Fruit fly (Drosophila melanogaster) whole organism, embryonic: ENCODE data around the gene CG12589.

Experiments used
- B-H2 ChIP-seq: fragments of 200-800 bp; sonication (Bioruptor generic); optimal IDR thresholded peaks from 2 replicates; lab custom pipeline; 2018; ENCODE audit warnings: missing biosample characterization, mild to moderate bottlenecking, missing genetic modification characterization
- C15 ChIP-seq: fragments of 200-800 bp; sonication (Bioruptor generic); IDR thresholded peaks from 3 replicates; pipeline ENCODE4 v1.3.6; 2022; ENCODE audit warnings: missing biosample characterization, missing genetic modification characterization
- CG10321 ChIP-seq: fragments of 200-800 bp; sonication (Bioruptor generic); IDR thresholded peaks from 2 replicates; pipeline ENCODE4 v1.3.6; 2022; ENCODE audit warnings: missing biosample characterization, missing genetic modification characterization
- CG10654 ChIP-seq: fragments of 200-800 bp; sonication (Bioruptor generic); optimal IDR thresholded peaks from 2 replicates; lab custom pipeline; 2016; ENCODE audit warnings: missing biosample characterization, missing genetic modification characterization
- CG12155 ChIP-seq: fragments of 200-800 bp; sonication (Bioruptor generic); optimal IDR thresholded peaks from 3 replicates; lab custom pipeline; 2016; ENCODE audit warnings: missing biosample characterization, missing genetic modification characterization
- CG14667 ChIP-seq: fragments of 200-800 bp; sonication (Bioruptor generic); IDR thresholded peaks from 2 replicates; pipeline ENCODE4 v1.3.6; 2022; ENCODE audit warnings: missing biosample characterization, missing genetic modification characterization
- CG14965 ChIP-seq: fragments of 200-800 bp; sonication (Bioruptor generic); optimal IDR thresholded peaks from 2 replicates; lab custom pipeline; 2016; ENCODE audit warnings: missing biosample characterization, missing genetic modification characterization, borderline replicate concordance
- CG15601 ChIP-seq: fragments of 200-800 bp; sonication (Bioruptor generic); optimal IDR thresholded peaks from 3 replicates; lab custom pipeline; 2019; ENCODE audit warnings: missing biosample characterization, mild to moderate bottlenecking, missing genetic modification characterization, moderate library complexity
- CG18476 ChIP-seq: fragments of 200-800 bp; sonication (Bioruptor generic); optimal IDR thresholded peaks from 2 replicates; lab custom pipeline; 2016; ENCODE audit warnings: missing biosample characterization, mild to moderate bottlenecking, missing genetic modification characterization
- CG18764 ChIP-seq: fragments of 200-800 bp; sonication (Bioruptor generic); optimal IDR thresholded peaks from 3 replicates; lab custom pipeline; 2016; ENCODE audit warnings: missing biosample characterization, missing genetic modification characterization
- CG2199 ChIP-seq: fragments of 200-800 bp; sonication (Bioruptor generic); IDR thresholded peaks from 3 replicates; pipeline ENCODE4 v1.3.6; 2022; ENCODE audit warnings: missing biosample characterization, missing genetic modification characterization
- CG3065 ChIP-seq: fragments of 200-800 bp; sonication (Bioruptor generic); optimal IDR thresholded peaks from 2 replicates; lab custom pipeline; 2016; ENCODE audit warnings: missing biosample characterization, missing genetic modification characterization
- CG31441 ChIP-seq: fragments of 200-800 bp; sonication (Bioruptor generic); IDR thresholded peaks from 2 replicates; pipeline ENCODE4 v1.3.6; 2022; ENCODE audit warnings: missing biosample characterization, missing genetic modification characterization
- CG32532 ChIP-seq: fragments of 200-800 bp; sonication (Bioruptor generic); IDR thresholded peaks from 2 replicates; pipeline ENCODE4 v1.3.6; 2022; ENCODE audit warnings: missing biosample characterization, missing genetic modification characterization
- CG3407 ChIP-seq: fragments of 200-800 bp; sonication (Bioruptor generic); optimal IDR thresholded peaks from 2 replicates; lab custom pipeline; 2018; ENCODE audit warnings: missing biosample characterization, mild to moderate bottlenecking, missing genetic modification characterization
- CG3838 ChIP-seq: fragments of 200-800 bp; sonication (Bioruptor generic); optimal IDR thresholded peaks from 3 replicates; lab custom pipeline; 2016; ENCODE audit warnings: missing biosample characterization, missing genetic modification characterization
- CG7271 ChIP-seq: fragments of 200-800 bp; sonication (Bioruptor generic); optimal IDR thresholded peaks from 2 replicates; lab custom pipeline; 2018; ENCODE audit warnings: missing biosample characterization, mild to moderate bottlenecking, missing genetic modification characterization, moderate library complexity
- CG7372 ChIP-seq: fragments of 200-800 bp; sonication (Bioruptor generic); IDR thresholded peaks from 2 replicates; pipeline ENCODE4 v1.3.6; 2022; ENCODE audit warnings: missing biosample characterization, missing genetic modification characterization
- CG7839 ChIP-seq: fragments of 200-800 bp; sonication (Bioruptor generic); optimal IDR thresholded peaks from 3 replicates; lab custom pipeline; 2018; ENCODE audit warnings: missing biosample characterization, mild to moderate bottlenecking, missing genetic modification characterization, moderate library complexity
- CG8765 ChIP-seq: fragments of 200-800 bp; sonication (Bioruptor generic); IDR thresholded peaks from 2 replicates; pipeline ENCODE4 v1.3.6; 2022; ENCODE audit warnings: missing biosample characterization, missing genetic modification characterization
- CG8924 ChIP-seq: fragments of 200-800 bp; optimal IDR thresholded peaks from 3 replicates; lab custom pipeline; 2019; ENCODE audit warnings: missing biosample characterization, mild to moderate bottlenecking, missing genetic modification characterization, moderate library complexity
- CG8944 ChIP-seq: fragments of 200-800 bp; sonication (Bioruptor generic); optimal IDR thresholded peaks from 3 replicates; lab custom pipeline; 2016; ENCODE audit warnings: missing biosample characterization, missing genetic modification characterization
- CG9609 ChIP-seq: fragments of 200-800 bp; sonication (Bioruptor generic); optimal IDR thresholded peaks from 3 replicates; lab custom pipeline; 2016; ENCODE audit warnings: missing biosample characterization, missing genetic modification characterization
- CkIIα-i1 ChIP-seq: fragments of 200-800 bp; sonication (Bioruptor generic); IDR thresholded peaks from 2 replicates; pipeline ENCODE4 v1.3.6; 2022; ENCODE audit warnings: missing biosample characterization, missing genetic modification characterization
- D ChIP-seq, 2 experiments: fragments of 200-800 bp in 1 of 2; fragments of >200 bp in 1 of 2; sonication (Bioruptor generic) in 1 of 2; optimal IDR thresholded peaks; 2 replicates in 1 of 2; 3 replicates in 1 of 2; lab custom pipeline; 2017; ENCODE audit warnings: mild to moderate bottlenecking in 1 of 2, missing biosample characterization in 1 of 2, missing genetic modification characterization in 1 of 2, missing genetic modification reagents in 1 of 2
- Hmx ChIP-seq: fragments of 200-800 bp; sonication (Bioruptor generic); optimal IDR thresholded peaks from 2 replicates; lab custom pipeline; 2016; ENCODE audit warnings: missing biosample characterization, missing genetic modification characterization
- Kr ChIP-seq: fragments of 200-800 bp; sonication (Bioruptor generic); optimal IDR thresholded peaks from 2 replicates; lab custom pipeline; 2017; ENCODE audit warnings: missing biosample characterization, mild to moderate bottlenecking, missing genetic modification characterization
- Lhr ChIP-seq: fragments of 200-800 bp; sonication (Bioruptor generic); optimal IDR thresholded peaks from 3 replicates; lab custom pipeline; 2017; ENCODE audit warnings: mild to moderate bottlenecking, missing biosample characterization, missing genetic modification reagents, missing genetic modification characterization
- Mes4 ChIP-seq: fragments of 200-800 bp; sonication (Bioruptor generic); optimal IDR thresholded peaks from 2 replicates; lab custom pipeline; 2016; ENCODE audit warnings: missing biosample characterization, missing genetic modification characterization
- NFAT ChIP-seq: fragments of 200-800 bp; sonication (Bioruptor generic); IDR thresholded peaks from 2 replicates; pipeline ENCODE4 v1.3.6; 2022; ENCODE audit warnings: missing biosample characterization, missing genetic modification characterization
- Oaz ChIP-seq: fragments of 200-800 bp; sonication (Bioruptor generic); IDR thresholded peaks from 2 replicates; pipeline ENCODE4 v1.3.6; 2022; ENCODE audit warnings: missing biosample characterization, missing genetic modification characterization
- Usf ChIP-seq: fragments of 200-800 bp; sonication (Bioruptor generic); optimal IDR thresholded peaks from 2 replicates; lab custom pipeline; 2017; ENCODE audit warnings: missing genotype, missing biosample characterization, missing genetic modification characterization
- Xrp1 ChIP-seq: fragments of 200-800 bp; sonication (Bioruptor generic); IDR thresholded peaks from 2 replicates; pipeline ENCODE4 v1.3.6; 2022; ENCODE audit warnings: missing biosample characterization, missing genetic modification characterization
- az2 ChIP-seq: fragments of 200-800 bp; sonication (Bioruptor generic); optimal IDR thresholded peaks from 3 replicates; lab custom pipeline; 2016; ENCODE audit warnings: missing biosample characterization, missing genetic modification characterization
- bigmax ChIP-seq: fragments of 200-800 bp; sonication (Bioruptor generic); optimal IDR thresholded peaks from 2 replicates; lab custom pipeline; 2018; ENCODE audit warnings: missing biosample characterization, mild to moderate bottlenecking, missing genetic modification characterization
- cg ChIP-seq: fragments of 200-800 bp; sonication (Bioruptor generic); optimal IDR thresholded peaks from 3 replicates; lab custom pipeline; 2019; ENCODE audit warnings: missing biosample characterization, mild to moderate bottlenecking, missing genetic modification characterization, moderate library complexity
- esg ChIP-seq: fragments of 200-800 bp; sonication (Bioruptor generic); conservative IDR thresholded peaks from 2 replicates; pipeline ENCODE4 v1.3.6; 2022; ENCODE audit warnings: missing biosample characterization, missing genetic modification characterization
- fu2 ChIP-seq: fragments of 200-800 bp; sonication (Bioruptor generic); optimal IDR thresholded peaks from 2 replicates; lab custom pipeline; 2016; ENCODE audit warnings: missing biosample characterization, missing genetic modification characterization
- gfzf ChIP-seq: fragments of 200-800 bp; sonication (Bioruptor generic); optimal IDR thresholded peaks from 2 replicates; lab custom pipeline; 2016; ENCODE audit warnings: missing biosample characterization, mild to moderate bottlenecking, missing genetic modification characterization, moderate library complexity
- gsb-n ChIP-seq: fragments of 200-800 bp; sonication (Bioruptor generic); optimal IDR thresholded peaks from 3 replicates; lab custom pipeline; 2018; ENCODE audit warnings: missing biosample characterization, mild to moderate bottlenecking, missing genetic modification characterization
- jumu ChIP-seq: fragments of 200-800 bp; sonication (Bioruptor generic); optimal IDR thresholded peaks from 3 replicates; lab custom pipeline; 2016; ENCODE audit warnings: missing biosample characterization, missing genetic modification characterization
- klu ChIP-seq: fragments of 200-800 bp; sonication (Bioruptor generic); IDR thresholded peaks from 2 replicates; pipeline ENCODE4 v1.3.6; 2022; ENCODE audit warnings: missing biosample characterization, missing genetic modification characterization
- lilli ChIP-seq: fragments of 200-800 bp; sonication (Bioruptor generic); optimal IDR thresholded peaks from 3 replicates; lab custom pipeline; 2016; ENCODE audit warnings: missing biosample characterization, missing genetic modification characterization
- mld ChIP-seq: fragments of 200-800 bp; sonication (Bioruptor generic); IDR thresholded peaks from 3 replicates; pipeline ENCODE4 v1.3.6; 2022; ENCODE audit warnings: missing biosample characterization, missing genetic modification characterization; ENCODE audit not compliant: partially characterized antibody
- org-1 ChIP-seq: fragments of 200-800 bp; sonication (Bioruptor generic); optimal IDR thresholded peaks from 2 replicates; lab custom pipeline; 2017; ENCODE audit warnings: missing biosample characterization, missing genetic modification characterization
- pros ChIP-seq: fragments of 200-800 bp; sonication (Bioruptor generic); optimal IDR thresholded peaks from 3 replicates; lab custom pipeline; 2019; ENCODE audit warnings: missing biosample characterization, mild to moderate bottlenecking, missing genetic modification characterization, moderate library complexity
- sim ChIP-seq: fragments of 200-800 bp; sonication (Bioruptor generic); IDR thresholded peaks from 2 replicates; pipeline ENCODE4 v1.3.6; 2022; ENCODE audit warnings: missing biosample characterization, missing genetic modification characterization
- slp2 ChIP-seq: fragments of 200-800 bp; sonication (Bioruptor generic); optimal IDR thresholded peaks from 2 replicates; lab custom pipeline; 2016; ENCODE audit warnings: missing biosample characterization, missing genetic modification characterization
- sob ChIP-seq: fragments of 200-800 bp; sonication (Bioruptor generic); IDR thresholded peaks from 2 replicates; pipeline ENCODE4 v1.3.6; 2022; ENCODE audit warnings: missing biosample characterization, missing genetic modification characterization
- tap ChIP-seq: fragments of 200-800 bp; optimal IDR thresholded peaks from 3 replicates; lab custom pipeline; 2019; ENCODE audit warnings: missing biosample characterization, mild to moderate bottlenecking, missing genetic modification characterization, moderate library complexity
- tll ChIP-seq, 2 experiments: fragments of 200-800 bp in 1 of 2; fragments of >200 bp in 1 of 2; sonication (Bioruptor generic) in 1 of 2; optimal IDR thresholded peaks; 2 replicates each; lab custom pipeline; 2017 to 2019; ENCODE audit warnings: missing biosample characterization in 2 of 2, missing genetic modification characterization in 2 of 2, mild to moderate bottlenecking in 1 of 2, moderate library complexity in 1 of 2

Gene CG12589

DNA sequence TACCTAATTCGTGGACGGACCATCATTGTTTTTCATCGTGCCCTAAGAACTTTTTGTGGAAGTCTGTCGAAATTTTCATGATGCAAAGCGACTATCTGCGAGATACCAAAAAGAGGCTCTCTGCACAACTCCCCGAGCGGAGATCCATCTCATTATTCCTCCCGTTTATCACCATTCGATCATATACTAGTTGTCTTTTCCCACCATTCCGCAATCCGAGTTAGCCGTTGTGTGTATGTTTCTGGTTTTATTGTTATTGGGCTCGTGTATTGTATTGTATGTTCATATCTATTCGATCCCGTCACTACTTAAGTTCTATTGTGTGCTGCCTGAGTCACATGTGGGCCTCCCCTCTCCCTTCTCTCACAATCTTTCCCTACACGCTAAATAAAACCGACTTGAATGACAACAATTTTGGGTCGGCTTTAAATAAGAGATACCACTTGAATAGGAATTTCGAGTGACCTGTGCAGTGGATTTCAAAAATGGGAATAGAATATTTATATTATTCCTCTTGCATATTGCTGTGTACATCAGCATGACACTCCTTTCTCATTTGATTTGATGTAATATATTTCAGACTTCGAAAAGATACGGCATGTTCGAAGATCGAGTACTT lies 40.8 kb downstream of the CG12589 start:
- TF ChIP-seq CG18764 (GFP tag; lab: Kevin White, UChicago), result no peak
- peak; percentile 4 for TF ChIP-seq az2
- TF ChIP-seq CG7372 (GFP tag; lab: Robert Waterston, UW), result no peak
- no peak for TF ChIP-seq CG10321 (GFP tag; lab: Robert Waterston, UW)
- TF ChIP-seq Lhr (GFP tag; lab: Kevin White, UChicago), result no peak
- no peak for TF ChIP-seq NFAT (GFP tag; lab: Robert Waterston, UW)
- peak; percentile 5 for TF ChIP-seq cg
- TF ChIP-seq CG14965 (GFP tag; lab: Kevin White, UChicago), result no peak
- TF ChIP-seq CG8944 (GFP tag; lab: Kevin White, UChicago), result no peak
- TF ChIP-seq CG15601 (tag; lab: Kevin White, UChicago), result no peak
- TF ChIP-seq gfzf, result no peak
- no peak for TF ChIP-seq Oaz (GFP tag; lab: Robert Waterston, UW)
- TF ChIP-seq CG18476 (GFP tag; lab: Kevin White, UChicago), result no peak
- no peak for TF ChIP-seq Kr (GFP tag; lab: Kevin White, UChicago)
- TF ChIP-seq CG3407 (GFP tag; lab: Kevin White, UChicago), result no peak
- no peak for TF ChIP-seq mld (GFP tag; lab: Robert Waterston, UW)
- no peak for TF ChIP-seq org-1 (GFP tag; lab: Kevin White, UChicago)
- no peak for TF ChIP-seq tap (tag; lab: Kevin White, UChicago)
- no peak for TF ChIP-seq CG32532 (GFP tag; lab: Robert Waterston, UW)
- TF ChIP-seq Usf (GFP tag; lab: Kevin White, UChicago), result no peak
- no peak for TF ChIP-seq jumu (GFP tag; lab: Kevin White, UChicago)
- TF ChIP-seq CG3065 (GFP tag; lab: Kevin White, UChicago), result no peak
- TF ChIP-seq pros, result peak; percentile 55
- no peak for TF ChIP-seq esg
- TF ChIP-seq CG8924 (tag; lab: Kevin White, UChicago), result peak; percentile 0
- TF ChIP-seq Mes4, result no peak
- no peak for TF ChIP-seq CG3838 (GFP tag; lab: Kevin White, UChicago)
- no peak for TF ChIP-seq Hmx
- no peak for TF ChIP-seq C15 (GFP tag; lab: Robert Waterston, UW)
- no peak for TF ChIP-seq CG31441
- peak in 1 of 2 experiments; percentile 3 for TF ChIP-seq tll (GFP tag; optimal IDR thresholded peaks at IDR 0.05; lab: Kevin White, UChicago)
- TF ChIP-seq gsb-n, result no peak
- TF ChIP-seq CG10654 (GFP tag; lab: Kevin White, UChicago), result no peak
- no peak for TF ChIP-seq CG14667 (GFP tag; lab: Robert Waterston, UW)
- no peak for TF ChIP-seq CG9609
- no peak for TF ChIP-seq CG7839 (tag; lab: Kevin White, UChicago)
- TF ChIP-seq CkIIα-i1 (GFP tag; lab: Robert Waterston, UW), result no peak
- TF ChIP-seq lilli (GFP tag; lab: Kevin White, UChicago), result no peak
- no peak for TF ChIP-seq CG8765
- TF ChIP-seq Xrp1 (GFP tag; lab: Robert Waterston, UW), result no peak
- no peak for TF ChIP-seq bigmax (GFP tag; lab: Kevin White, UChicago)
- no peak for TF ChIP-seq fu2 (GFP tag; lab: Kevin White, UChicago)
- no peak for TF ChIP-seq D (optimal IDR thresholded peaks at IDR 0.05; lab: Kevin White, UChicago)
- TF ChIP-seq D (GFP tag; optimal IDR thresholded peaks at IDR 0.05; lab: Kevin White, UChicago), result peak; percentile 38
- TF ChIP-seq CG7271 (tag; lab: Kevin White, UChicago), result no peak
- no peak for TF ChIP-seq slp2
- peak; percentile 75; the same call in 1 of the 3 replicates for TF ChIP-seq CG2199
- no peak for TF ChIP-seq sim
- no peak for TF ChIP-seq B-H2
- no peak for TF ChIP-seq klu (GFP tag; lab: Robert Waterston, UW)
- TF ChIP-seq CG12155 (GFP tag; lab: Kevin White, UChicago), result no peak
- no peak for TF ChIP-seq sob
